Fruit fly (Drosophila melanogaster) whole organism, embryonic: ENCODE measurements around the gene Drsl5.
A peak's percentile ranks its signal among the peaks of the same experiment; 100 is the strongest.

Source experiments
- Ada2b ChIP-seq: fragments of 200-800 bp; sonication (Bioruptor generic); IDR thresholded peaks from 2 replicates; pipeline ENCODE4 v1.3.6; 2022; ENCODE audit warnings: missing biosample characterization, missing genetic modification characterization
- Bteb2 ChIP-seq: fragments of 200-800 bp; sonication (Bioruptor generic); optimal IDR thresholded peaks from 2 replicates; lab custom pipeline; 2016; ENCODE audit warnings: missing biosample characterization, missing genetic modification characterization
- CG10431 ChIP-seq: fragments of 200-800 bp; sonication (Bioruptor generic); optimal IDR thresholded peaks from 3 replicates; lab custom pipeline; 2018; ENCODE audit warnings: missing biosample characterization, mild to moderate bottlenecking, missing genetic modification characterization
- CG10959 ChIP-seq: fragments of 200-800 bp; sonication (Bioruptor generic); IDR thresholded peaks from 2 replicates; pipeline ENCODE4 v1.3.6; 2022; ENCODE audit warnings: missing biosample characterization, missing genetic modification characterization
- CG11085 ChIP-seq: fragments of 200-800 bp; sonication (Bioruptor generic); IDR thresholded peaks from 2 replicates; pipeline ENCODE4 v1.3.6; 2022; ENCODE audit warnings: missing biosample characterization, missing genetic modification characterization
- CG11695 ChIP-seq: fragments of 200-800 bp; sonication (Bioruptor generic); IDR thresholded peaks from 3 replicates; pipeline ENCODE4 v1.3.6; 2022; ENCODE audit warnings: missing biosample characterization, missing genetic modification characterization
- CG1233 ChIP-seq: fragments of 200-800 bp; sonication (Bioruptor generic); optimal IDR thresholded peaks from 4 replicates; lab custom pipeline; 2018; ENCODE audit warnings: missing biosample characterization, mild to moderate bottlenecking, missing genetic modification characterization
- CG12744 ChIP-seq: fragments of 200-800 bp; sonication (Bioruptor generic); optimal IDR thresholded peaks from 2 replicates; lab custom pipeline; 2016; ENCODE audit warnings: missing biosample characterization, missing genetic modification characterization
- CG14014 ChIP-seq: fragments of 200-800 bp; sonication (Bioruptor generic); IDR thresholded peaks from 2 replicates; pipeline ENCODE4 v1.3.6; 2022; ENCODE audit warnings: missing biosample characterization, missing genetic modification characterization
- CG14441 ChIP-seq: fragments of 200-800 bp; sonication (Bioruptor generic); IDR thresholded peaks from 2 replicates; pipeline ENCODE4 v1.3.6; 2022; ENCODE audit warnings: missing biosample characterization, missing genetic modification characterization
- CG15073 ChIP-seq: fragments of 200-800 bp; sonication (Bioruptor generic); optimal IDR thresholded peaks from 2 replicates; lab custom pipeline; 2016; ENCODE audit warnings: missing biosample characterization, missing genetic modification characterization
- CG15479 ChIP-seq: fragments of 200-800 bp; sonication (Bioruptor generic); optimal IDR thresholded peaks from 3 replicates; lab custom pipeline; 2019; ENCODE audit warnings: missing biosample characterization, mild to moderate bottlenecking, missing genetic modification characterization, moderate library complexity
- CG15514 ChIP-seq: fragments of 200-800 bp; sonication (Bioruptor generic); optimal IDR thresholded peaks from 3 replicates; lab custom pipeline; 2017; ENCODE audit warnings: missing biosample characterization, missing genetic modification characterization, mild to moderate bottlenecking, moderate library complexity, missing genetic modification reagents
- CG17568 ChIP-seq: fragments of 200-800 bp; sonication (Bioruptor generic); optimal IDR thresholded peaks from 2 replicates; lab custom pipeline; 2018; ENCODE audit warnings: missing biosample characterization, mild to moderate bottlenecking, missing genetic modification characterization, moderate library complexity
- CG17612 ChIP-seq: fragments of 200-800 bp; sonication (Bioruptor generic); IDR thresholded peaks from 2 replicates; pipeline ENCODE4 v1.3.6; 2022; ENCODE audit warnings: missing biosample characterization, missing genetic modification characterization
- CG1792 ChIP-seq: fragments of 200-800 bp; sonication (Bioruptor generic); optimal IDR thresholded peaks from 2 replicates; lab custom pipeline; 2016; ENCODE audit warnings: missing biosample characterization, missing genetic modification characterization
- CG31365 ChIP-seq: fragments of 200-800 bp; sonication (Bioruptor generic); optimal IDR thresholded peaks from 2 replicates; lab custom pipeline; 2018; ENCODE audit warnings: missing biosample characterization, mild to moderate bottlenecking, missing genetic modification characterization
- CG31441 ChIP-seq: fragments of 200-800 bp; sonication (Bioruptor generic); IDR thresholded peaks from 2 replicates; pipeline ENCODE4 v1.3.6; 2022; ENCODE audit warnings: missing biosample characterization, missing genetic modification characterization
- CG33213 ChIP-seq: fragments of 200-800 bp; sonication (Bioruptor generic); optimal IDR thresholded peaks from 3 replicates; lab custom pipeline; 2016; ENCODE audit warnings: missing biosample characterization, missing genetic modification characterization
- CG34422 ChIP-seq: fragments of 200-800 bp; sonication (Bioruptor generic); IDR thresholded peaks from 3 replicates; pipeline ENCODE4 v1.3.6; 2022; ENCODE audit warnings: missing biosample characterization, missing genetic modification characterization
- CG3726 ChIP-seq: fragments of 200-800 bp; sonication (Bioruptor generic); IDR thresholded peaks from 3 replicates; pipeline ENCODE4, ENCODE4 v1.3.6; 2022; ENCODE audit warnings: missing biosample characterization, missing genetic modification characterization
- CG42726 ChIP-seq: fragments of 200-800 bp; sonication (Bioruptor generic); IDR thresholded peaks from 2 replicates; pipeline ENCODE4 v1.3.6; 2022; ENCODE audit warnings: missing biosample characterization, missing genetic modification characterization; ENCODE audit not compliant: partially characterized antibody
- CG4282 ChIP-seq: fragments of 200-800 bp; sonication (Bioruptor generic); optimal IDR thresholded peaks from 2 replicates; lab custom pipeline; 2016; ENCODE audit warnings: missing biosample characterization, missing genetic modification characterization
- CG4820 ChIP-seq: fragments of 200-800 bp; sonication (Bioruptor generic); optimal IDR thresholded peaks from 3 replicates; lab custom pipeline; 2016; ENCODE audit warnings: missing biosample characterization, missing genetic modification characterization
- Ets97D ChIP-seq: fragments of 200-800 bp; sonication (Bioruptor generic); optimal IDR thresholded peaks from 3 replicates; lab custom pipeline; 2016; ENCODE audit warnings: missing biosample characterization, missing genetic modification characterization
- Gsc ChIP-seq: fragments of 200-800 bp; sonication (Bioruptor generic); IDR thresholded peaks from 2 replicates; pipeline ENCODE4 v1.3.6; 2022; ENCODE audit warnings: missing biosample characterization, missing genetic modification characterization
- H2.0 ChIP-seq: fragments of 200-800 bp; sonication (Bioruptor generic); IDR thresholded peaks from 2 replicates; pipeline ENCODE4 v1.3.6; 2022; ENCODE audit warnings: missing biosample characterization, missing genetic modification characterization
- Hr39 ChIP-seq: fragments of >200 bp; optimal IDR thresholded peaks from 2 replicates; lab custom pipeline; 2017
- MTF-1 ChIP-seq: fragments of 200-800 bp; sonication (Bioruptor generic); optimal IDR thresholded peaks from 2 replicates; lab custom pipeline; 2018; ENCODE audit warnings: missing biosample characterization, mild to moderate bottlenecking, missing genetic modification characterization, borderline replicate concordance
- Sox102F ChIP-seq: fragments of 200-800 bp; sonication (Bioruptor generic); optimal IDR thresholded peaks from 2 replicates; lab custom pipeline; 2018; ENCODE audit warnings: missing biosample characterization, mild to moderate bottlenecking, missing genetic modification characterization, moderate library complexity
- Spps ChIP-seq: fragments of 200-800 bp; sonication (Bioruptor generic); optimal IDR thresholded peaks from 2 replicates; lab custom pipeline; 2018; ENCODE audit warnings: missing biosample characterization, mild to moderate bottlenecking, missing genetic modification characterization
- ac ChIP-seq: fragments of 200-800 bp; sonication (Bioruptor generic); optimal IDR thresholded peaks from 3 replicates; lab custom pipeline; 2017; ENCODE audit warnings: missing biosample characterization, mild to moderate bottlenecking, missing genetic modification characterization
- ap ChIP-seq: fragments of 200-800 bp; sonication (Bioruptor generic); IDR thresholded peaks from 2 replicates; pipeline ENCODE4 v1.3.6; 2022; ENCODE audit warnings: missing biosample characterization, missing genetic modification characterization
- bigmax ChIP-seq: fragments of 200-800 bp; sonication (Bioruptor generic); optimal IDR thresholded peaks from 2 replicates; lab custom pipeline; 2018; ENCODE audit warnings: missing biosample characterization, mild to moderate bottlenecking, missing genetic modification characterization
- br ChIP-seq: fragments of >200 bp; optimal IDR thresholded peaks from 2 replicates; lab custom pipeline; 2017
- dimm ChIP-seq: fragments of 200-800 bp; sonication (Bioruptor generic); IDR thresholded peaks from 2 replicates; pipeline ENCODE4 v1.3.6; 2022; ENCODE audit warnings: missing biosample characterization, missing genetic modification characterization
- emc ChIP-seq: fragments of 200-800 bp; sonication (Bioruptor generic); optimal IDR thresholded peaks from 2 replicates; lab custom pipeline; 2016; ENCODE audit warnings: missing biosample characterization, missing genetic modification characterization
- en ChIP-seq: fragments of 200-800 bp; sonication (Bioruptor generic); optimal IDR thresholded peaks from 2 replicates; lab custom pipeline; 2016; ENCODE audit warnings: missing biosample characterization, missing genetic modification characterization
- esg ChIP-seq: fragments of 200-800 bp; sonication (Bioruptor generic); conservative IDR thresholded peaks from 2 replicates; pipeline ENCODE4 v1.3.6; 2022; ENCODE audit warnings: missing biosample characterization, missing genetic modification characterization
- luna ChIP-seq: fragments of 200-800 bp; sonication (Bioruptor generic); optimal IDR thresholded peaks from 2 replicates; lab custom pipeline; 2016; ENCODE audit warnings: missing biosample characterization, missing genetic modification characterization
- maf-S ChIP-seq: fragments of 200-800 bp; sonication (Bioruptor generic); optimal IDR thresholded peaks from 2 replicates; lab custom pipeline; 2016; ENCODE audit warnings: missing biosample characterization, missing genetic modification characterization
- mam ChIP-seq: fragments of 200-800 bp; sonication (Bioruptor generic); optimal IDR thresholded peaks from 3 replicates; lab custom pipeline; 2016; ENCODE audit warnings: missing biosample characterization, missing genetic modification characterization
- repo ChIP-seq: fragments of 200-800 bp; sonication (Bioruptor generic); optimal IDR thresholded peaks from 2 replicates; lab custom pipeline; 2016; ENCODE audit warnings: missing biosample characterization, missing genetic modification characterization
- schlank ChIP-seq: fragments of 200-800 bp; sonication (Bioruptor generic); optimal IDR thresholded peaks from 2 replicates; lab custom pipeline; 2018; ENCODE audit warnings: missing biosample characterization, mild to moderate bottlenecking, missing genetic modification characterization
- slbo ChIP-seq: fragments of 200-800 bp; sonication (Bioruptor generic); IDR thresholded peaks from 2 replicates; pipeline ENCODE4 v1.3.6; 2022; ENCODE audit warnings: missing biosample characterization, missing genetic modification characterization
- sna ChIP-seq: fragments of 200-800 bp; sonication (Bioruptor generic); IDR thresholded peaks from 2 replicates; pipeline ENCODE4 v1.3.6; 2022; ENCODE audit warnings: missing biosample characterization, missing genetic modification characterization; ENCODE audit not compliant: partially characterized antibody
- stc ChIP-seq: fragments of 200-800 bp; sonication (Bioruptor generic); IDR thresholded peaks from 2 replicates; pipeline ENCODE4 v1.3.6; 2022; ENCODE audit warnings: missing biosample characterization, missing genetic modification characterization
- unc-4 ChIP-seq: fragments of 200-800 bp; sonication (Bioruptor generic); IDR thresholded peaks from 2 replicates; pipeline ENCODE4 v1.3.6; 2022; ENCODE audit warnings: missing biosample characterization, missing genetic modification characterization; ENCODE audit not compliant: partially characterized antibody
- usp ChIP-seq: fragments of >200 bp; optimal IDR thresholded peaks from 2 replicates; lab custom pipeline; 2017; ENCODE audit warnings: missing biosample characterization, missing genetic modification characterization
- wek ChIP-seq: fragments of 200-800 bp; sonication (Bioruptor generic); optimal IDR thresholded peaks from 3 replicates; lab custom pipeline; 2018; ENCODE audit warnings: missing biosample characterization, mild to moderate bottlenecking, missing genetic modification characterization, moderate library complexity

The Drsl5 gene

DNA sequence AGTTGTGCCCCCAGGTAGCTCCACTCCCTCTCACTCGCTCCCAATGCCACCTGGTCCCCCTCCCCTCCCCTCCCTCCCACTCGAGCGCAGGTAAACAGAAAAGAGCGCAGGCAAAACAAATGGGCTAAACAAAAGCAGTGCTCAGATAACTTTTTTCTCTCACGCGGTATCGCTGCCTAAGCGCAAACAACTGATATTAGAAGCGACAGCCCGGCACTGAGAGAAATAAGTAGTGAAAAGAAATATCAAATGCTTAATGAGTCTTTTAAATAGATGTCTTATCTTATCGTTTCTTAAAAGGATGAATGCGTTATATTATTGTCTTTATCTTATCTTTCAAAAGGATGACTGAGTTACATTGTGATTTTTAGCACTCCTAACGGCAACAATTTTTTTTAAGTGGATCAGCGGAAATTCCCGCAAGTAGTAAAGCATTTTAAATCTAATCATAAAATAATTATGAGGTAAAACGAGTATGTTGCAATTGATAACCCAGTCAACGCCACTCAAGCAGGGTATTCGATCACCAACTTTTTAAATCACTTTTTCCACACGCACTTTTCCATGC is 15.3 kb upstream of the Drsl5 start (continued):
- TF ChIP-seq schlank (tag; lab: Kevin White, UChicago) (peak; percentile 61), ap (GFP tag; lab: Robert Waterston, UW) (peak; percentile 90), Bteb2 (GFP tag; lab: Kevin White, UChicago) (peak; percentile 89), H2.0 (GFP tag; lab: Robert Waterston, UW) (peak; percentile 89), dimm (peak; percentile 84), CG15479 (GFP tag; lab: Kevin White, UChicago) (peak; percentile 67), bigmax (peak; percentile 18), CG14441 (GFP tag; lab: Robert Waterston, UW) (peak; percentile 93)

DNA sequence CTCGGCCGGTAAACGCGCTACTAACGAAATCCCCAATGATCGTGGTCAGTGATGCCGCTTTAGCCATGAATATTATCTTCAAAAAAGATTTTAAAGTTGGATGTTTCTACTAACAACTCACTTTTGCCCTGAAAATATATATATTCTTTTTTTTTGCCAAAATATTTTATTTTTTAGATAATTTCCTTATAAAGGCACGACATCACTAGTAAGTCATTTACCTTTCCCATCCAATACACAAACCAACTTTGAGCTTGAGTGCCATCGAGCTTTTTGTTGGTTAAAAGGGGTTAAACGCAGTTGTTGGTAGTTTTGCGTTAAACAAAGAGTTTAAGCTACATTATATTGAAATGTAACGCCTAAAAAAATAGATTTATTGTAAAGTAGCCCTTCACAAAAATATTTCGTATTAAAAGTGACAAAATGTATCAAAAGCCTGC is 13.5 kb upstream of the Drsl5 start, which contains the start of gene CG14968:
Gene CG14968, minus strand, starts transcription at position 26 of the 440 bp plus-strand sequence.
- TF ChIP-seq CG31441 (GFP tag; lab: Robert Waterston, UW) (peak; percentile 93), CG4282 (no peak), ac (peak; percentile 8), Hr39 (lab: Kevin White, UChicago) (no peak), CG10431 (GFP tag; lab: Kevin White, UChicago) (peak; percentile 54), CG14441 (GFP tag; lab: Robert Waterston, UW) (peak; percentile 95), esg (GFP tag; lab: Robert Waterston, UW) (peak; percentile 95), CG17568 (GFP tag; lab: Kevin White, UChicago) (peak; percentile 90), CG15514 (GFP tag; lab: Kevin White, UChicago) (peak; percentile 93), br (lab: Kevin White, UChicago) (no peak), maf-S (GFP tag; lab: Kevin White, UChicago) (peak; percentile 51), CG3726 (GFP tag; lab: Robert Waterston, UW) (peak; percentile 87), Ada2b (GFP tag; lab: Robert Waterston, UW) (peak; percentile 95), CG11085 (GFP tag; lab: Robert Waterston, UW) (peak; percentile 90), CG17612 (GFP tag; lab: Robert Waterston, UW) (peak; percentile 87), slbo (GFP tag; lab: Robert Waterston, UW) (peak; percentile 98), CG14014 (GFP tag; lab: Robert Waterston, UW) (peak; percentile 97), unc-4 (no peak), CG34422 (peak; percentile 97), CG42726 (GFP tag; lab: Robert Waterston, UW) (no peak), Gsc (GFP tag; lab: Robert Waterston, UW) (peak; percentile 68), CG12744 (peak; percentile 62), en (GFP tag; lab: Kevin White, UChicago) (no peak), CG10959 (GFP tag; lab: Robert Waterston, UW) (peak; percentile 78), CG4820 (peak; percentile 85), wek (no peak), MTF-1 (GFP tag; lab: Kevin White, UChicago) (peak; percentile 88), Spps (peak; percentile 83), CG1233 (GFP tag; lab: Kevin White, UChicago) (peak; percentile 92), Sox102F (GFP tag; lab: Kevin White, UChicago) (peak; percentile 97), CG1792 (GFP tag; lab: Kevin White, UChicago) (peak; percentile 76), repo (GFP tag; lab: Kevin White, UChicago) (peak; percentile 76), luna (GFP tag; lab: Kevin White, UChicago) (peak; percentile 54), mam (GFP tag; lab: Kevin White, UChicago) (peak; percentile 89), CG15073 (GFP tag; lab: Kevin White, UChicago) (peak; percentile 45), Ets97D (GFP tag; lab: Kevin White, UChicago) (peak; percentile 29), usp (GFP tag; lab: Kevin White, UChicago) (no peak), emc (peak; percentile 67), CG31365 (tag; lab: Kevin White, UChicago) (peak; percentile 73), CG11695 (GFP tag; lab: Robert Waterston, UW) (peak; percentile 96), CG33213 (GFP tag; lab: Kevin White, UChicago) (peak; percentile 69), stc (GFP tag; lab: Robert Waterston, UW) (peak; percentile 96), sna (GFP tag; lab: Robert Waterston, UW) (no peak)
